Fruit fly (Drosophila melanogaster): Measurements from ENCODE around the gene Prosbeta7.

The Prosbeta7 gene

DNA sequence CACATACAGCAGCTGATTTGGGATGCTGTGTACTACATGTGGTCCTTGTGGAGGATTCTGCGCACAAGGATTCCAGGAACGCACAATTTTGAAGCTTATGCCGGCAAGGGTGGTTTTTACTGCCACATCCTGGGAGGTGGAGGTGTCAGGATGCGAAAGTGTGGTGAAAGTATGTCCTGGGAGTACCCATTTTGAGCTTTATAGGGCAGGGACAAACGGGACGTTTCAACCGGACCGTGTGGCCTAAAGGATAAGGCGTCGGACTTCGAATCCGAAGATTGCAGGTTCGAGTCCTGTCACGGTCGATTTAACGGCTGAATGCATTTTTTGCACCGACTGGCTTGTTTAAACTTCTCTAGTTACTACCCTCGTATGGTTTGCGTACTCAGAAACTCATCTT is 29.8 kb upstream of the Prosbeta7 start:
- TF ChIP-seq CG9437 (GFP tag; optimal IDR thresholded peaks at IDR 0.05) = no peak
- 0 out of 3 replicates have a peak, but pooled peaks have one; percentile 15 for TF ChIP-seq knrl (GFP tag; IDR thresholded peaks at IDR 0.05; ENCODE audit: partially characterized antibody)
- TF ChIP-seq Dad (GFP tag; optimal IDR thresholded peaks at IDR 0.05) = no peak
- TF ChIP-seq CG16813 (GFP tag; IDR thresholded peaks at IDR 0.05; ENCODE audit: partially characterized antibody) = peak; percentile 12; the same call in 1 of the 3 replicates
- 0 out of 2 replicates have a peak, but pooled peaks have one; percentile 9 for TF ChIP-seq CG42726 (GFP tag; IDR thresholded peaks at IDR 0.05; ENCODE audit: partially characterized antibody)
- 0 out of 2 replicates have a peak, but pooled peaks have one; percentile 17 for TF ChIP-seq ato (GFP tag; IDR thresholded peaks at IDR 0.05; ENCODE audit: partially characterized antibody)
- TF ChIP-seq CG10267 (tag; optimal IDR thresholded peaks at IDR 0.05) = no peak
- no peak for TF ChIP-seq CG16779 (GFP tag; IDR thresholded peaks at IDR 0.05)
- no peak for TF ChIP-seq lilli (GFP tag; optimal IDR thresholded peaks at IDR 0.05)
- TF ChIP-seq seq (GFP tag; IDR thresholded peaks at IDR 0.05) = peak; percentile 36; the same call in 1 of the 2 replicates
- 0 out of 2 replicates have a peak, but pooled peaks have one; percentile 21 for TF ChIP-seq nerfin-2 (GFP tag; IDR thresholded peaks at IDR 0.05; ENCODE audit: partially characterized antibody)
- no peak for TF ChIP-seq CG13894 (tag; optimal IDR thresholded peaks at IDR 0.05)
- no peak for TF ChIP-seq CG9876 (GFP tag; optimal IDR thresholded peaks at IDR 0.05)
- 0 out of 4 replicates have a peak, but pooled peaks have one; percentile 77 for TF ChIP-seq chinmo (GFP tag; IDR thresholded peaks at IDR 0.05; ENCODE audit: partially characterized antibody)
- TF ChIP-seq crp (GFP tag; optimal IDR thresholded peaks at IDR 0.05) = peak in 1 of 2 experiments; percentile 26
- TF ChIP-seq eve (GFP tag; optimal IDR thresholded peaks at IDR 0.05) = no peak
- peak; percentile 93 for TF ChIP-seq Bdp1 (GFP tag; optimal IDR thresholded peaks at IDR 0.05)
- peak; percentile 47; the same call in 1 of the 3 replicates for TF ChIP-seq CG6791 (GFP tag; IDR thresholded peaks at IDR 0.05; ENCODE audit: partially characterized antibody)
- no peak for TF ChIP-seq CG13287 (GFP tag; IDR thresholded peaks at IDR 0.05; ENCODE audit: partially characterized antibody)
- TF ChIP-seq CG8944 (GFP tag; optimal IDR thresholded peaks at IDR 0.05) = no peak
- TF ChIP-seq wor (GFP tag; IDR thresholded peaks at IDR 0.05) = no peak
- TF ChIP-seq Ptx1 (GFP tag; IDR thresholded peaks at IDR 0.05) = no peak
- TF ChIP-seq Dek (tag; optimal IDR thresholded peaks at IDR 0.05) = no peak
- no peak for TF ChIP-seq sens (GFP tag)
- TF ChIP-seq hth (optimal IDR thresholded peaks at IDR 0.05) = no peak
- no peak for TF ChIP-seq CG8290 (GFP tag; optimal IDR thresholded peaks at IDR 0.05)
- TF ChIP-seq CG8290 (tag; optimal IDR thresholded peaks at IDR 0.05) = no peak
- no peak for TF ChIP-seq corto (GFP tag; optimal IDR thresholded peaks at IDR 0.05)
- TF ChIP-seq Dbx (GFP tag; IDR thresholded peaks at IDR 0.05) = no peak
- TF ChIP-seq unc-4 (GFP tag; IDR thresholded peaks at IDR 0.05; ENCODE audit: partially characterized antibody) = 0 out of 2 replicates have a peak, but pooled peaks have one; percentile 36
- TF ChIP-seq insv (GFP tag; optimal IDR thresholded peaks at IDR 0.05) = no peak
- TF ChIP-seq ewg (GFP tag; optimal IDR thresholded peaks at IDR 0.05) = peak; percentile 81
- 0 out of 3 replicates have a peak, but pooled peaks have one; percentile 42 for TF ChIP-seq Opbp (GFP tag; IDR thresholded peaks at IDR 0.05; ENCODE audit: partially characterized antibody)
- TF ChIP-seq vfl (GFP tag; optimal IDR thresholded peaks at IDR 0.05) = no peak
- TF ChIP-seq CG11247 (GFP tag; IDR thresholded peaks at IDR 0.05) = no peak
- no peak for TF ChIP-seq disco-r (GFP tag; optimal IDR thresholded peaks at IDR 0.05)
- peak; percentile 31; the same call in 1 of the 2 replicates for TF ChIP-seq amos (GFP tag; IDR thresholded peaks at IDR 0.05; ENCODE audit: partially characterized antibody)
- TF ChIP-seq CG12219 (GFP tag; optimal IDR thresholded peaks at IDR 0.05) = no peak

- TF ChIP-seq sens (GFP tag) (peak; percentile 20), Gug (GFP tag; IDR thresholded peaks at IDR 0.05) (no peak)
Observed at dm6 chr3R:5387564-5387963, 29.4 kb upstream of the Prosbeta7 start, which contains the start of gene CG14668. Gene CG14668 (minus strand): TSS chr3R:5387664.
